Worm (Caenorhabditis elegans): ENCODE results near the gene wdr-4.

Gene wdr-4

ce11 chrIII:6746668-6747067, 21.1 kb downstream of the wdr-4 start:
- TF ChIP-seq nhr-67 (tag; optimal IDR thresholded peaks at IDR 0.05) (no peak), skn-1 (tag; optimal IDR thresholded peaks at IDR 0.05) (no peak), egl-27 (tag; optimal IDR thresholded peaks at IDR 0.05) (no peak), lin-15B (tag; optimal IDR thresholded peaks at IDR 0.05) (no peak), zag-1 (tag; optimal IDR thresholded peaks at IDR 0.05) (no peak), fkh-10 (GFP tag; optimal IDR thresholded peaks at IDR 0.05) (no peak), nhr-237 (tag; optimal IDR thresholded peaks at IDR 0.05) (no peak), aly-2 (tag; optimal IDR thresholded peaks at IDR 0.05) (no peak), elt-3 (tag; optimal IDR thresholded peaks at IDR 0.05) (no peak), pqm-1 (tag; optimal IDR thresholded peaks at IDR 0.05) (no peak), ceh-9 (tag; optimal IDR thresholded peaks at IDR 0.05) (no peak), nfya-1 (tag; optimal IDR thresholded peaks at IDR 0.05; ENCODE audit: insufficient read depth) (no peak), pha-4 (tag; optimal IDR thresholded peaks at IDR 0.05) (no peak), lsy-12 (tag; optimal IDR thresholded peaks at IDR 0.05) (no peak), nhr-12 (tag; optimal IDR thresholded peaks at IDR 0.05) (no peak), nhr-76 (tag; optimal IDR thresholded peaks at IDR 0.05) (no peak)

- TF ChIP-seq elt-1 (tag; optimal IDR thresholded peaks at IDR 0.05) (no peak), ZK546.5 (tag; optimal IDR thresholded peaks at IDR 0.05) (no peak), ceh-16 (tag; optimal IDR thresholded peaks at IDR 0.05) (no peak), fkh-10 (GFP tag; optimal IDR thresholded peaks at IDR 0.05) (no peak), pqm-1 (tag; optimal IDR thresholded peaks at IDR 0.05) (no peak), pha-4 (tag; optimal IDR thresholded peaks at IDR 0.05) (no peak), lin-39 (tag; optimal IDR thresholded peaks at IDR 0.05) (no peak), nhr-23 (tag; optimal IDR thresholded peaks at IDR 0.05) (no peak), skn-1 (tag; optimal IDR thresholded peaks at IDR 0.05) (no peak), nhr-12 (tag; optimal IDR thresholded peaks at IDR 0.05) (no peak), nhr-77 (tag; optimal IDR thresholded peaks at IDR 0.05) (no peak), lsy-12 (tag; optimal IDR thresholded peaks at IDR 0.05) (no peak), ceh-82 (tag; optimal IDR thresholded peaks at IDR 0.05) (no peak), ama-1 (optimal IDR thresholded peaks at IDR 0.05) (no peak), egl-27 (tag; optimal IDR thresholded peaks at IDR 0.05) (no peak), nfya-1 (tag; optimal IDR thresholded peaks at IDR 0.05; ENCODE audit: insufficient read depth) (no peak), nhr-11 (tag; optimal IDR thresholded peaks at IDR 0.05) (no peak), egl-5 (tag; optimal IDR thresholded peaks at IDR 0.05) (no peak), hmg-11 (tag; optimal IDR thresholded peaks at IDR 0.05) (no peak), jun-1 (tag; optimal IDR thresholded peaks at IDR 0.05) (no peak)
Observed at ce11 chrIII:6752612-6753011, 27.0 kb downstream of the wdr-4 start.

ce11 chrIII:6756769-6757168, 31.2 kb downstream of the wdr-4 start:
- TF ChIP-seq nhr-43 (tag; optimal IDR thresholded peaks at IDR 0.05; ENCODE audit: poor library complexity, severe bottlenecking) (no peak), ztf-11 (tag; optimal IDR thresholded peaks at IDR 0.05) (no peak), fos-1 (tag; optimal IDR thresholded peaks at IDR 0.05) (no peak), ceh-16 (tag; optimal IDR thresholded peaks at IDR 0.05) (no peak), pha-4 (tag; optimal IDR thresholded peaks at IDR 0.05) (no peak), elt-2 (tag; optimal IDR thresholded peaks at IDR 0.05) (no peak), ama-1 (optimal IDR thresholded peaks at IDR 0.05) (no peak), mml-1 (tag; optimal IDR thresholded peaks at IDR 0.05) (no peak), skn-1 (tag; optimal IDR thresholded peaks at IDR 0.05) (no peak), egl-27 (tag; optimal IDR thresholded peaks at IDR 0.05) (no peak), eor-1 (tag; optimal IDR thresholded peaks at IDR 0.05) (no peak), nhr-23 (tag; optimal IDR thresholded peaks at IDR 0.05) (no peak), fkh-10 (GFP tag; optimal IDR thresholded peaks at IDR 0.05) (no peak), zag-1 (tag; optimal IDR thresholded peaks at IDR 0.05) (no peak)

All from whole organism, L3 larva.